Worm (Caenorhabditis elegans) whole organism, mixed stage, embryonic: Measurements from ENCODE around the gene F45E12.6.

ENCODE experiments used
- M03D4.4 ChIP-seq: sonication (generic microtip); optimal IDR thresholded peaks from 2 replicates; lab custom pipeline; 2017; ENCODE audit warnings: mild to moderate bottlenecking, missing genetic modification characterization, missing compliant biosample characterization
- blmp-1 ChIP-seq: fragments of 150-350 bp; optimal IDR thresholded peaks from 2 replicates; lab custom pipeline; 2014; ENCODE audit warnings: missing biosample characterization, missing genetic modification characterization
- ceh-39 ChIP-seq: fragments of 150-350 bp; optimal IDR thresholded peaks from 2 replicates; lab custom pipeline; 2014; ENCODE audit warnings: missing biosample characterization, missing genetic modification characterization
- ceh-43 ChIP-seq: fragments of 200-800 bp; sonication (Bioruptor generic); optimal IDR thresholded peaks from 2 replicates; lab custom pipeline; 2018; ENCODE audit warnings: mild to moderate bottlenecking, missing genetic modification characterization, moderate library complexity, missing compliant biosample characterization
- ceh-83 ChIP-seq: fragments of 200-800 bp; sonication (Bioruptor generic); optimal IDR thresholded peaks from 2 replicates; lab custom pipeline; 2018; ENCODE audit warnings: mild to moderate bottlenecking, missing genetic modification characterization, missing compliant biosample characterization
- cnd-1 ChIP-seq: fragments of 200-800 bp; sonication (Bioruptor generic); optimal IDR thresholded peaks from 2 replicates; lab custom pipeline; 2018; ENCODE audit warnings: mild to moderate bottlenecking, missing genetic modification characterization, missing compliant biosample characterization
- drap-1 ChIP-seq: fragments of 200-800 bp; sonication (Bioruptor generic); optimal IDR thresholded peaks from 3 replicates; lab custom pipeline; 2018; ENCODE audit warnings: mild to moderate bottlenecking, missing genetic modification characterization, missing compliant biosample characterization
- elt-1 ChIP-seq: sonication (generic microtip); optimal IDR thresholded peaks from 2 replicates; lab custom pipeline; 2017; ENCODE audit warnings: missing genetic modification characterization, mild to moderate bottlenecking, missing compliant biosample characterization, antibody characterized with exemption, moderate library complexity, borderline replicate concordance; ENCODE audit not compliant: insufficient read depth
- flh-1 ChIP-seq: fragments of 200-800 bp; sonication (Bioruptor generic); optimal IDR thresholded peaks from 2 replicates; lab custom pipeline; 2018; ENCODE audit warnings: mild to moderate bottlenecking, missing genetic modification characterization, moderate library complexity, missing compliant biosample characterization
- hlh-1 ChIP-seq: fragments of 150-350 bp; optimal IDR thresholded peaks from 2 replicates; lab custom pipeline; 2014; ENCODE audit warnings: missing biosample characterization, missing genetic modification reagents, missing genetic modification characterization
- lin-13 ChIP-seq: fragments of 150-350 bp; optimal IDR thresholded peaks from 2 replicates; lab custom pipeline; 2014; ENCODE audit warnings: missing biosample characterization, missing genetic modification characterization
- lin-32 ChIP-seq: fragments of 200-800 bp; sonication (Bioruptor generic); optimal IDR thresholded peaks from 2 replicates; lab custom pipeline; 2018; ENCODE audit warnings: mild to moderate bottlenecking, missing genetic modification characterization, missing compliant biosample characterization
- lsy-2 ChIP-seq: fragments of 150-350 bp; optimal IDR thresholded peaks from 2 replicates; lab custom pipeline; 2014; ENCODE audit warnings: missing biosample characterization, missing genetic modification characterization
- mab-5 ChIP-seq: fragments of 150-350 bp; optimal IDR thresholded peaks from 2 replicates; lab custom pipeline; 2014; ENCODE audit warnings: missing biosample characterization, missing genetic modification characterization
- mep-1 ChIP-seq: fragments of 150-350 bp; optimal IDR thresholded peaks from 2 replicates; lab custom pipeline; 2017; ENCODE audit warnings: missing biosample characterization, missing genetic modification reagents, missing genetic modification characterization, inconsistent platforms
- mls-2 ChIP-seq: sonication (generic microtip); optimal IDR thresholded peaks from 2 replicates; lab custom pipeline; 2016; ENCODE audit warnings: mild to moderate bottlenecking, missing genetic modification characterization, moderate library complexity, missing compliant biosample characterization
- nhr-12 ChIP-seq: fragments of 150-350 bp; optimal IDR thresholded peaks from 2 replicates; lab custom pipeline; 2014; ENCODE audit warnings: missing biosample characterization, missing genetic modification characterization
- nhr-28 ChIP-seq: fragments of 150-350 bp; optimal IDR thresholded peaks from 2 replicates; lab custom pipeline; 2014; ENCODE audit warnings: missing biosample characterization, missing genetic modification characterization
- nhr-76 ChIP-seq: sonication (generic microtip); optimal IDR thresholded peaks from 2 replicates; lab custom pipeline; 2017; ENCODE audit warnings: missing biosample characterization, missing genetic modification characterization
- pha-4 ChIP-seq: fragments of 150-350 bp; optimal IDR thresholded peaks from 2 replicates; lab custom pipeline; 2018; ENCODE audit warnings: missing biosample characterization, missing genetic modification reagents, missing genetic modification characterization
- sem-2 ChIP-seq: fragments of 200-800 bp; sonication (Bioruptor generic); optimal IDR thresholded peaks from 2 replicates; lab custom pipeline; 2018; ENCODE audit warnings: mild to moderate bottlenecking, missing genetic modification characterization, missing compliant biosample characterization
- sptf-1 ChIP-seq: sonication (generic microtip); optimal IDR thresholded peaks from 2 replicates; lab custom pipeline; 2017; ENCODE audit warnings: mild to moderate bottlenecking, missing genetic modification characterization, moderate library complexity, missing compliant biosample characterization
- tbx-8 ChIP-seq: fragments of 200-800 bp; sonication (Bioruptor generic); optimal IDR thresholded peaks from 2 replicates; lab custom pipeline; 2018; ENCODE audit warnings: mild to moderate bottlenecking, missing genetic modification characterization, moderate library complexity, missing compliant biosample characterization
- unc-120 ChIP-seq: sonication (generic microtip); optimal IDR thresholded peaks from 2 replicates; lab custom pipeline; 2017; ENCODE audit warnings: missing genetic modification characterization, missing compliant biosample characterization; ENCODE audit not compliant: poor library complexity, severe bottlenecking
- unc-39 ChIP-seq: fragments of 150-350 bp; optimal IDR thresholded peaks from 2 replicates; lab custom pipeline; 2014; ENCODE audit warnings: missing biosample characterization, missing genetic modification characterization
- unc-62 ChIP-seq: fragments of 150-350 bp; optimal IDR thresholded peaks from 2 replicates; lab custom pipeline; 2014; ENCODE audit warnings: missing biosample characterization, missing genetic modification reagents, missing genetic modification characterization
- zip-8 ChIP-seq: fragments of 150-350 bp; optimal IDR thresholded peaks from 2 replicates; lab custom pipeline; 2014; ENCODE audit warnings: missing biosample characterization, missing genetic modification characterization
- ztf-11 ChIP-seq: fragments of 150-350 bp; optimal IDR thresholded peaks from 2 replicates; lab custom pipeline; 2014; ENCODE audit warnings: missing biosample characterization, missing genetic modification characterization

Gene F45E12.6

DNA sequence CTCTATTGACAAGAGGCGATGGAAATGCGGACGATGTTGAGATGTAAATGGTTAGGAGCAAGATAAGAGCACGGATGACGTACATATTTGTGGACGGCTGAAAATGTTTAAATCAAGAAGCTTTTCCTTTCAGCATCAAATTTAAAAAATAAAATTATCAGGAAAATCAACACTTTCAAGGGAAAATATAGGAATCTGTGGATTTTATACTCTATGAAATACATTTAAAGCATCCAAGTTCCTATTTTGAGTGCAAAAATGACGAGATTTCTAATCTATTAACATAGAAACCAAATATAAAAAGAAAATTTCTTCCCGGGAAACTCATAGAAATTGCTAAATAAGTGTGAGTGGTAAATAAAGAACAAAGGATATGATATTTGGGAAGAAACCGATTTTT lies at the start of gene F45E12.6:
F45E12.6 (minus strand) TSS at position 101 of the 400 bp plus-strand sequence.
- TF ChIP-seq nhr-12 (tag; lab: Kevin White, UChicago), result no peak
- no peak for TF ChIP-seq M03D4.4 (tag; lab: Kevin White, UChicago)
- TF ChIP-seq ceh-83 (GFP tag; lab: Kevin White, UChicago), result no peak
- no peak for TF ChIP-seq lin-32 (GFP tag; lab: Kevin White, UChicago)
- no peak for TF ChIP-seq tbx-8 (GFP tag; lab: Kevin White, UChicago)
- no peak for TF ChIP-seq ceh-43 (GFP tag; lab: Kevin White, UChicago)
- no peak for TF ChIP-seq ztf-11
- TF ChIP-seq zip-8 (tag; lab: Kevin White, UChicago), result no peak
- no peak for TF ChIP-seq blmp-1

DNA sequence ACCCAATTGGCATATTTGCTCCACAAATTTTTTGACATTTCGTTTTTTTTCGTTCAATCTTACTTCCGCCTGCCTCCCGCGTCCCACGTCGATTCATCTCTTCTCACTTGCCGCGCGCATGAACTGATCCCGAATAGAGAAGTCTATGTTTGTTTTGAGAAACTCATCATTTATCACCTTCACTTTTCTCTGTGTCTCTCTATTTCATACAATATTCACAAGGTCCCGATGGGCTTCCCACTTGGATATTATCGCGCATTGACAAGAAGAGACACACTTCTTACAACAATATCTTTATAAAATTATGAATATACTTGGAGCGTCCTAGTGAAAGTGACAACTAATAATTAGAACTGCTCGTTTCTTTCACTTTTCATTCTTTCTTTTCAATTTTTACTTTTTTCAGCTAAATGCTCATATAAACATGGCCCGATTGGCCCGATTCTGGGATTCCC lies 44.5 kb upstream of the F45E12.6 start, which contains the start of gene insc-1:
insc-1 (plus strand) TSS at position 405 of the 455 bp plus-strand sequence.
- no peak for TF ChIP-seq mab-5 (tag; lab: Kevin White, UChicago)
- TF ChIP-seq ceh-39 (tag; lab: Kevin White, UChicago), result no peak
- TF ChIP-seq lin-32 (GFP tag; lab: Kevin White, UChicago), result no peak
- TF ChIP-seq unc-62 (GFP tag; lab: Kevin White, UChicago), result peak; percentile 3
- TF ChIP-seq unc-39 (tag; lab: Kevin White, UChicago), result no peak
- no peak for TF ChIP-seq tbx-8 (GFP tag; lab: Kevin White, UChicago)
- peak; percentile 75 for TF ChIP-seq blmp-1
- no peak for TF ChIP-seq sem-2 (GFP tag; lab: Kevin White, UChicago)
- no peak for TF ChIP-seq pha-4
- no peak for TF ChIP-seq ceh-43 (GFP tag; lab: Kevin White, UChicago)
- no peak for TF ChIP-seq ceh-83 (GFP tag; lab: Kevin White, UChicago)
- TF ChIP-seq, all 35 proteins: peak for 2

DNA sequence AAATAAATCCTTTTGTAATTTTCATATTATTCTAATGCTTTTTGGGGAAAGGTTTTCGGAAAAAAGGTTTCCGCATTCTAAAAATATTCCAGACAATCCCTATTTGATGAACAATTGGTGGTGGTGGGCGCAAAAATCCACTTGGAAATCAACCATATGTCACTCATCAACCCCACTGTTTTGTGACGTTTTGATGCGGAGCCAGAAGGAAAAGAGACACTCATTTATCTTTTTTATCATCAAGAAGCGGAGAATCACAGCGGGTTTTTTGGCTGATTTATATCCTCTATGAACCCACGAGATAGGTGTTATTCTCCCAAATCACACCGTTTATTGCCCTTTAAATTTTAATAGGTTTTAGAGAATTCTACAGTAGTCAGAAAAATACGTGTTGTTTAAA lies 43.2 kb upstream of the F45E12.6 start:
- TF ChIP-seq hlh-1 (tag; lab: Kevin White, UChicago) (peak; percentile 70), cnd-1 (tag; lab: Kevin White, UChicago) (no peak), unc-62 (GFP tag; lab: Kevin White, UChicago) (peak; percentile 79)
- TF ChIP-seq, all 35 proteins: peak for 2

DNA sequence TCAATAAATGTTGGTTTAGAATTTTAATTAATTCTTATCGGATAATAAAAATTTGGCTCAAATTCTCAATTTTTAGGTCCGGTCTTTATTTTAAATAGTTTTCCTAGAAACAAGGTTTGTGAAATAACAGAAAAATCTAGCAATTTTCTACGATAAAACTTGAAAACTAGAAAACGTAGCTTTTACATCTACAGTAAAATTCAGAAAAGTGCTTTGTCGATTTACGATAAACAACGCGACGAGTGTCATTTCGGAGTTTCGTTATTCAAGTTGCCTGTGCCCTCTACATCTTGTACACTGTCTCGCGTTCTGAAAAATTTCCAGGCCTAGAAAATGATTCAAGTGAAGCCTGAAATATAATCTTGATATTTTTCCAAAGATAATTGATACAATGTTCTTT lies 42.8 kb upstream of the F45E12.6 start:
- TF ChIP-seq lsy-2 (peak; percentile 30), mls-2 (no peak)

DNA sequence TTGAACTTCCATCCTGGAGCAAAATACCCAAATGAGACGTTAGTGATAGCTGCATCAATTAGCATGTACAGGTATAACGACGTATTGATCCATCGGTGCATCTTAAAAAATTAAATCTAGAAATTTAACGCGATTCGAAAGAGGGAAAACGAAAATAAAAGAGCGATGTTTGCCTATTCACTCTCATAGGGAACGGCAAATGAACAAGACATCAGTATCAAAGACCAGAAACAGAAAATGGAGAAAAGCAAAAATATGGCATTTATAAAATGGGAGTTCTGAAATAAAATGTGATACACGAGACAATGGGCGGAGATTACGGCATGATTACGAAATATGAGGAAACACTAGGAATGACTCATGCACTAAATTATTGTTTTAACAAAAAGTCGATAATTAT lies 42.3 kb upstream of the F45E12.6 start, which contains the start of gene haf-2:
haf-2 (minus strand) TSS at position 101 of the 400 bp plus-strand sequence.
- TF ChIP-seq nhr-76 (tag; lab: Kevin White, UChicago) (no peak), ceh-83 (GFP tag; lab: Kevin White, UChicago) (no peak), lsy-2 (no peak), unc-62 (GFP tag; lab: Kevin White, UChicago) (no peak), ztf-11 (no peak), cnd-1 (tag; lab: Kevin White, UChicago) (no peak), lin-13 (tag; lab: Kevin White, UChicago) (no peak), sem-2 (GFP tag; lab: Kevin White, UChicago) (no peak), tbx-8 (GFP tag; lab: Kevin White, UChicago) (no peak), drap-1 (no peak), unc-120 (no peak), nhr-28 (no peak)
- TF ChIP-seq, all 35 proteins: peak for 0

DNA sequence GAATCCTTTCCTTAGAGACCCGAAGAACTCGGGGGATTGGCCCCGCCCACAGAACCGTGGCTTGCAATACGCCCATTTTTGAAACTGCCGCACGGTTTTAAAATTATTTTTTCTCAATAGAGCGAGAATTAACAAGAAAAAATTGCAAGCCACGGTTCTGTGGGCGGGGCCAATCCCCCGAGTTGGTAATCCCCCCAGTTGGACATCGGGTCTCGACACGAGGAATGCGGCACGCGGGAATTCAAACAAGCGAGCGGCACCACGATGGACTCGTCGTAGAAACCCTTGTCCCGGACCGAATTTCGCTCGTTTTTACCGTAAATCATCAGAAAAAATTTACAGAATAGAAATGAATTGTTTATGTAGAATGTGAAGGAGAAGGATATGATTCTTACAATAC lies 39.0 kb upstream of the F45E12.6 start:
- no peak for TF ChIP-seq flh-1 (GFP tag; lab: Kevin White, UChicago)
- TF ChIP-seq pha-4, result no peak
- no peak for TF ChIP-seq ztf-11
- no peak for TF ChIP-seq sptf-1 (tag; lab: Kevin White, UChicago)
- no peak for TF ChIP-seq nhr-12 (tag; lab: Kevin White, UChicago)
- no peak for TF ChIP-seq elt-1 (tag; lab: Kevin White, UChicago)
- TF ChIP-seq ceh-83 (GFP tag; lab: Kevin White, UChicago), result no peak
- TF ChIP-seq lin-32 (GFP tag; lab: Kevin White, UChicago), result no peak
- no peak for TF ChIP-seq ceh-39 (tag; lab: Kevin White, UChicago)
- no peak for TF ChIP-seq unc-120
- TF ChIP-seq mep-1 (tag; lab: Kevin White, UChicago), result no peak
- TF ChIP-seq, all 35 proteins: peak for 0
